Fruit fly (Drosophila melanogaster) whole organism, pupa: ENCODE results near the gene CG17919.

Experiments
- CG13204 ChIP-seq: fragments of 200-800 bp; sonication (Bioruptor generic); optimal IDR thresholded peaks from 2 replicates; lab custom pipeline; 2018; ENCODE audit warnings: missing biosample characterization, mild to moderate bottlenecking, missing genetic modification characterization, moderate library complexity
- CG15710 ChIP-seq: fragments of 200-800 bp; sonication (Bioruptor generic); optimal IDR thresholded peaks from 2 replicates; lab custom pipeline; 2018; ENCODE audit warnings: missing biosample characterization, mild to moderate bottlenecking, missing genetic modification characterization, moderate library complexity
- D1 ChIP-seq: fragments of 200-800 bp; sonication (Bioruptor generic); optimal IDR thresholded peaks from 2 replicates; lab custom pipeline; 2018; ENCODE audit warnings: missing biosample characterization, mild to moderate bottlenecking, missing genetic modification characterization, moderate library complexity
- Ets98B ChIP-seq: fragments of 200-800 bp; sonication (Bioruptor generic); IDR thresholded peaks from 2 replicates; pipeline ENCODE4 v1.3.6; 2022; ENCODE audit warnings: missing biosample characterization, missing genetic modification characterization
- fd96Ca ChIP-seq: fragments of 200-800 bp; sonication (Bioruptor generic); IDR thresholded peaks from 3 replicates; pipeline ENCODE4 v1.3.6; 2022; ENCODE audit warnings: missing biosample characterization, missing genetic modification characterization
- rn ChIP-seq: fragments of 200-800 bp; sonication (Bioruptor generic); IDR thresholded peaks from 2 replicates; pipeline ENCODE4 v1.3.6; 2022; ENCODE audit warnings: missing biosample characterization, missing genetic modification characterization

dm6 chr3R:6298828-6299227, 45.0 kb upstream of the CG17919 start, which contains the start of gene Osi14:
- TF ChIP-seq fd96Ca: no peak
- TF ChIP-seq CG13204 (GFP tag; lab: Kevin White, UChicago): no peak
- no peak for TF ChIP-seq D1 (tag; lab: Kevin White, UChicago)
- no peak for TF ChIP-seq Ets98B
- no peak for TF ChIP-seq rn (GFP tag; lab: Robert Waterston, UW)
- TF ChIP-seq CG15710 (tag; lab: Kevin White, UChicago): no peak
